Worm (Caenorhabditis elegans): ENCODE data around the gene C27C12.3.

Gene C27C12.3

DNA sequence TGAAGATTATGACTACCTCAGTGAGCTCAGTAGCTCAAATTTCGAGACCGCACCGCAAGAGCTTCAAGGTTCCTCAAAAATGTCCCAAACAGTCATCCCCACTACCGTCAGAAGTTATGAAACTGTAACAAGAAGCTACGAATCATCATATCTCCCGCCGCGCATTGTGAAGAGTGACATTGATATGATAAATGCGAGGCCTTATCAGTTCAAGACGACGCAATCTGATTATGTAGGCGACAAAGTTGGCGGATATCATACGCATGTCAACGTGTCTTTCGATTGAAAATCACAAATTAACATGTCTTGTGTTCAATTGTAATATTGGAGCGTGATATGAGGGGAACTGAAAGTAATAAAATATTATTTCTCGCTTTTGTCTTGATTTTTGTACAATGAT is 34.8 kb upstream of the C27C12.3 start:
- TF ChIP-seq dmd-8 (GFP tag; IDR thresholded peaks at IDR 0.05) = no peak
- TF ChIP-seq mxl-3 (GFP tag; optimal IDR thresholded peaks at IDR 0.05) = peak; percentile 40

DNA sequence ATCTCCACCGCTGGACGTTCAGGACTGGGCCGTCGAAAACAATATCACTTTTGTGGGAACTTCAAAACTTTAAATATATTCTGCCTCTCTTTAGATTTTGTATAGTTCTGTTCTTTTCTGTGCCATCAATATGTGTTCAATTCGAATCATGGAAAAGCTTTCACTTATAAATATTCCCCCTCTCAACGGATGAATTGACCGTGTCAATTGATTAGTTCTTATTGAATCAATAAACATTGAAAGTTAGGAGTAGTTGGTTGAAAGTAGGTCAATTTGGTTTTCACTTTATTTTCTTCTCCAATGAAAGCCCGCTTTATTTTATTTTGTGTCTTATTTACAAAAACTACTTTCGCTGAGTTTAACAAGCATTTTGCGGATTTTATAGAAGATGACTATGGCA is 32.6 kb upstream of the C27C12.3 start, which contains the start of gene lips-8:
Gene lips-8, plus strand, starts transcription at position 301 of the 400 bp plus-strand sequence.
- TF ChIP-seq mes-2 (tag; optimal IDR thresholded peaks at IDR 0.05; ENCODE audit: poor library complexity, severe bottlenecking) = no peak
- TF ChIP-seq zfp-3 (GFP tag; conservative IDR thresholded peaks at IDR 0.05) = no peak

DNA sequence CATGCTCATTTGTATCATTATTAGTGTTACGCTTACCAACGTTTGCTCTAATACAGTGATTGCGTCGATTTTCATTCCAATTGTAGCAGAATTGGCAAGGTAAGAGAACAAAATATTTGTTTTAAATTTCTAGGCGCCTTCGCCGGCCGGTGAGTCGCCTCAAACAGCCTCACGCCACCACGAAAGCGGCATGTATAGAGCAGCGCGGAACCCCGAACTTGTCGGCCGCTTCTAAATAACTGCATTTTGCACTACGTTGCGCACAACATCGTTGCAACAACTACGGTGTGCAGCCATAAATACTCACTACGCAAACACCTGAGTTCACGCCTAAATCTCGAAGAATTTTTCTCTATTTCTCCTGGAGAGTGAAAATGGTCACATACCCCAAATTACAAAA is 31.5 kb upstream of the C27C12.3 start:
- no peak for TF ChIP-seq lsy-2 (tag; optimal IDR thresholded peaks at IDR 0.05)
- 0 out of 2 replicates have a peak, but pooled peaks have one; percentile 31 for TF ChIP-seq snpc-1.2 (GFP tag; IDR thresholded peaks at IDR 0.05)
- TF ChIP-seq aha-1 (tag) = peak; percentile 59
- no peak for TF ChIP-seq ztf-7 (tag; optimal IDR thresholded peaks at IDR 0.05)

DNA sequence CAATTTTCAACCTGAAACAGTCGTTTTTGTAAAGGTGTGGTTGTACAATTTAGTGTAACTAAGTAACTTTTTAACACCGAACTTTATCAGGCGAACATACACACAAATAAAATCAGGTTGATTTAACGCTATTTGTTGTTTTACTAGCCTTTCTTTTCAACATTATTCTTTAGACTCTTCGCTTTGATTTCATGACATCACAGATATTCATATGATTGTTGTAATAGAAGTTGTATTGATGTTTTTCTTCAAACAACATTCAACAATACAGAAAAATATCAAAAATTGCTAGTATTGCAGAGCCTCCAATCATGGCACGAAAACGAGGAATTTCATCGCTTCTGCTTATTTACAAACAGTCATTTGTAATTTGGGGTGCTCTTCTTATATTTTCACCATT is 29.2 kb upstream of the C27C12.3 start, which contains the start of gene nac-1:
Gene nac-1, plus strand, starts transcription at position 301 of the 400 bp plus-strand sequence.
- no peak for TF ChIP-seq hlh-11 (tag; optimal IDR thresholded peaks at IDR 0.05)
- TF ChIP-seq lsy-2 (tag; optimal IDR thresholded peaks at IDR 0.05) = no peak
- TF ChIP-seq nhr-76 (tag; optimal IDR thresholded peaks at IDR 0.05) = no peak
- TF ChIP-seq nhr-10 (tag; optimal IDR thresholded peaks at IDR 0.05) = no peak
- TF ChIP-seq egl-43 (GFP tag; IDR thresholded peaks at IDR 0.05) = no peak
- no peak for TF ChIP-seq aly-2 (tag; optimal IDR thresholded peaks at IDR 0.05)

DNA sequence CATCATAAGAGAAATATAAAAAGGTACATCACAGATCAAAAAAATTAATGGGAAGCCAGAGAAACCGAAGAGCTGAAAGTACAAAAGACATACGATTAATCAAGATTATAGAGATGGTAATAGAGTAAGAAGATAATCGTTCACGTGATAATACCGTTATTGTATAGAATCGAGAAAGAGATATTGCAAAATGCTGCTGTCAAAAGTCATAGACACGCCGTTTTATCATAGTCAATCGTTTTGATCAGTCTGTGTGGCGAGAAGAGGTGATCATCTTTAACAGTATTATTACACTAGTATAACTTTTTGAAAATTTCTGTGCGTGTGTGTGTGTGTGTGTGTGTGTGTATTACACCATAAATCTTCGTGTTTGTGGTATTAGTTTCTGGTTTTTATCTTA is 28.7 kb upstream of the C27C12.3 start:
- no peak for TF ChIP-seq lin-38 (GFP tag; IDR thresholded peaks at IDR 0.05)
- peak; percentile 62; the same call in 1 of the 2 replicates for TF ChIP-seq tra-1 (GFP tag; IDR thresholded peaks at IDR 0.05)
- TF ChIP-seq daf-8 (GFP tag; IDR thresholded peaks at IDR 0.05) = no peak
- no peak for TF ChIP-seq skn-1 (tag; optimal IDR thresholded peaks at IDR 0.05)
- TF ChIP-seq mep-1 (tag; optimal IDR thresholded peaks at IDR 0.05) = peak; percentile 35
- TF ChIP-seq ceh-20 (GFP tag; IDR thresholded peaks at IDR 0.05) = 0 out of 2 replicates have a peak, but pooled peaks have one; percentile 38
- peak; percentile 69 for TF ChIP-seq nhr-28 (tag; optimal IDR thresholded peaks at IDR 0.05)
- peak; percentile 33 for TF ChIP-seq aha-1 (tag)
- peak; percentile 23 for TF ChIP-seq mxl-3 (GFP tag; optimal IDR thresholded peaks at IDR 0.05)
- TF ChIP-seq daf-19 (GFP tag; conservative IDR thresholded peaks at IDR 0.05) = no peak
- TF ChIP-seq R02D3.7 (tag; optimal IDR thresholded peaks at IDR 0.05) = no peak
- TF ChIP-seq hlh-11 (tag; optimal IDR thresholded peaks at IDR 0.05) = peak; percentile 27
- TF ChIP-seq mdl-1 (tag; optimal IDR thresholded peaks at IDR 0.05) = peak in 1 of 2 experiments; percentile 58
- no peak for TF ChIP-seq set-16 (GFP tag; IDR thresholded peaks at IDR 0.05)
- TF ChIP-seq lin-15B (tag; optimal IDR thresholded peaks at IDR 0.05) = no peak
- TF ChIP-seq unc-130 (GFP tag; optimal IDR thresholded peaks at IDR 0.05) = no peak
- TF ChIP-seq sdz-12 (GFP tag; optimal IDR thresholded peaks at IDR 0.05) = no peak
- TF ChIP-seq spr-1 (tag; optimal IDR thresholded peaks at IDR 0.05) = no peak
- TF ChIP-seq unc-62 (GFP tag; optimal IDR thresholded peaks at IDR 0.05 in 1 of 2) = peak in 1 of 2 experiments; percentile 97
- no peak for TF ChIP-seq unc-62 (tag; optimal IDR thresholded peaks at IDR 0.05)
- peak; percentile 31 for TF ChIP-seq hlh-30 (tag; optimal IDR thresholded peaks at IDR 0.05; ENCODE audit: insufficient read depth)

DNA sequence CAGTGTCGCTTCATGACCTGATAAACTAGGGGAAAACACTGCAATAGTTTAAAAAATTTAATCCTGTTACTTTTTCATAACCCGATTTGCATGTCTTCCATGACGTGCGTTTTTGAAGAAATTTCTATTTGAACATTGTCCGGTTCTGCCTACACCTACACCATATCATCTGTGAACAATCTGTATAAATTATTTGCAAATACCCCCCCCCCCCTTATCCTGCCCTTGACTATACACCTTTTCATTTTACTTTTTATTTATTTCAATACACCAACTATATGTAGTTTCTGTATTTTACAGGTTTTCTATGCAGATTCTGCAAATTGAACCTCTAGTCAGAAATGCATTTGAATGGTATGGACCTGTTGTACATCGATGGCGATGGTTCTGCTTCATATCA is 22.5 kb upstream of the C27C12.3 start, which contains the start of gene daf-6:
Gene daf-6, plus strand, starts transcription at position 301 of the 400 bp plus-strand sequence.
- TF ChIP-seq sdz-12 (GFP tag; optimal IDR thresholded peaks at IDR 0.05) (no peak), nhr-77 (tag; optimal IDR thresholded peaks at IDR 0.05) (no peak), mxl-2 (GFP tag; conservative IDR thresholded peaks at IDR 0.05) (no peak), Y105C5A.15 (GFP tag; IDR thresholded peaks at IDR 0.05) (no peak)

Data from whole organism, L4 larva.